Worm (Caenorhabditis elegans): Measurements from ENCODE around the gene F09C12.8.
"Not testable (repeated sequence)": the region's sequence is repeated elsewhere in the genome, so short reads cannot be mapped to it uniquely, and the experiment has no call there.

Gene F09C12.8

DNA sequence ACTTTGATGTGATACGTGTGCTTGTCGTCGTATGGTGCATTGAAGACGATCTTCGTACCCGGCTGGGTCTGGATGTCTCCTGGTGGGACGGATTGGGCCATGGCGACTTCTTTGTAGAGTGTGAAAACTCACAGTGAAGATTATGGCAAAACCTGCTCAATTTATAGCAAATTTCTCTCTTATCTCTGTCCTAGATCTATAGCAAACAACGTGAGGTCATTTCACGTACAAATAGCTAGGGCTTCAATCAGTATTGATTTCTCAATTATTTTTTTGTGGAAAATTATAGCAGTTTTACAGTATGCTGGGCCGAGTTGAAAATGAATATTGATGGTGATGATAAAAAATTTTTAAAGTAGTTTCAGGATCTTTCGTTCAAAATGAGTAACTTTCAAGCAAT lies 44.8 kb downstream of the F09C12.8 start, which contains the start of gene msp-45:
Gene msp-45 (minus strand): TSS at position 101 of the 400 bp plus-strand sequence.
- no peak for TF ChIP-seq unc-62 (GFP tag; optimal IDR thresholded peaks at IDR 0.05)

DNA sequence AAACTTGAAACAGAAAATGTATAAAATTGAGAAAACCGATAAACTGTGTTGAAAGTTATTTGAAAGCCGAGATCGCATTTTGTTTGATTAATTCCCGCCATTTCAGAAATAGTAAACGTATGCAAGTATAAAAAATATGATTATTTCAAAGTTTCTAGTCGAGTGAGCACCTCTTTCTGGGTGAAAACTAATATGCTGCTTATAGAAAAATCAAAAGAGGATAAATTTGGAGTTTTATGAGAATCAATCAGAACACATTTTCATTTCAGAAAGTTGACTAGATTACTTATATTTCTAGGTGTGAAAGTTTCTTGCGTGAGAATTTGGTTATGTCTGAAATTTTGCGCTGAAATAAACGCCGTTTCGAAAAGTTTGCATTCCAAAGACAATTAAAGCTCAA lies 45.3 kb downstream of the F09C12.8 start, which contains the start of gene srb-13:
Gene srb-13 (minus strand): TSS at position 101 of the 400 bp plus-strand sequence.
- TF ChIP-seq unc-62 (GFP tag; optimal IDR thresholded peaks at IDR 0.05) = no peak

DNA sequence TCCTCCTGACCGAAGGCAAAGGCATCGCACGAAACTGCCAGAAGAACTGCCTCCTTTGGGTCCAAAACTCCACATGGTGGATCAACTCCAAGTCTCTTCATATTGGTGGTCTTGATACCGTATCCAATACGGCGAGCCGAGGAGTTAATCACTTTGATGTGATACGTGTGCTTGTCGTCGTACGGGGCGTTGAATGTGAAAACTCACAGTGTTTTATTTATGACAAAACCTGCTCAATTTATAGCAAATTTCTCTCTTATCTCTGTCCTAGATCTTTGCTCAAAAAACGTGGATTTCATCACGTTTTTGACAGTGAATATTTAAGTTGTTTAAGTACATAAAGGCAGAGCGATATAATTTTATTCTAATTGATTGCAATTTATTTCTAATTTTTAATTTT lies 46.6 kb downstream of the F09C12.8 start, which contains the start of gene F58A6.9:
Gene F58A6.9 (minus strand): TSS at position 101 of the 400 bp plus-strand sequence.
- TF ChIP-seq unc-62 (GFP tag; optimal IDR thresholded peaks at IDR 0.05) = not testable (repeated sequence)

DNA sequence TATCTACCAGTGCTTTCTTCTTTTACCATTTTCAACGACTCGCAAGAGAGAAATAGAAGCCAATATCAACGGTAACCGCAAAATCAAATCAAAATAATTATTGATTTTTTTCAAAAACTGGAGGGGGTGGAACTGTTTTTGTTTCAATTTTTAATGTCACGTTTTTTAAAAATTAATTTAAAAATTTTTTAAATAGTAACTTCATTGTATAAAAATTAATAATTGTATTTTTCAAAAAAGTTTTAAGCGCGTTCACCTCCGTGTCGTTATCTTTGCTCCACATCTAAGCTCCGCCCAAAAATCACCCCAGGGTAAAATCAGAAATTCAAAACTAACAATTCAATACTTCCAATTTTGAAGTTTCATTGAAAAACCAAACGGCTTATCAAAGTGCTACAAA lies 48.9 kb downstream of the F09C12.8 start, which contains the start of gene C27D6.11:
Gene C27D6.11 (minus strand): TSS at position 101 of the 400 bp plus-strand sequence.
- no peak for TF ChIP-seq unc-62 (GFP tag; optimal IDR thresholded peaks at IDR 0.05)

DNA sequence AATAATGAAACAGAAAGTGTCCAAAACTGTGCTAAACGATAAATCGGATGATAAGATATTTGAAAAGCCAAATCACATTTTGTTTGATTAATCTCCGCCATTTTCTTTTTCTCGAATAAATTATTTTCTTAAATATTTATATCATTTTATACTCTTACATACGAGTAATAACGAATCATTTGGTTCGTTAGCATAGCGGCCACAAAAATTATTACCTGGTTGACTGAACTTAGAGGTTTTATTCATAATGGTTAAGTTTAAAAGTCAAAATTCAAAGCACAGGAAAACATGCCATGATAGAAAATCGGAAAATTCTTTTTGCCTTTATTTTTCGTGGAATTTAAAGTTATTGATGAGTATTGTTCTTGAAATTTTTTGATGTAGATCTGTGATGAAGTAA lies 51.1 kb downstream of the F09C12.8 start, which contains the start of gene srb-5:
Gene srb-5 (minus strand): TSS at position 101 of the 400 bp plus-strand sequence.
- TF ChIP-seq unc-62 (GFP tag; optimal IDR thresholded peaks at IDR 0.05) = no peak
